Worm (Caenorhabditis elegans) whole organism, mixed stage, embryonic: ENCODE data around the gene F22F4.5.

ENCODE experiments used
- M03D4.4 ChIP-seq: sonication (generic microtip); optimal IDR thresholded peaks from 2 replicates; lab custom pipeline; 2017; ENCODE audit warnings: mild to moderate bottlenecking, missing genetic modification characterization, missing compliant biosample characterization
- bed-3 ChIP-seq: fragments of 200-800 bp; sonication (Bioruptor generic); optimal IDR thresholded peaks from 3 replicates; lab custom pipeline; 2018; ENCODE audit warnings: mild to moderate bottlenecking, missing genetic modification characterization, moderate library complexity, missing compliant biosample characterization
- blmp-1 ChIP-seq: fragments of 150-350 bp; optimal IDR thresholded peaks from 2 replicates; lab custom pipeline; 2014; ENCODE audit warnings: missing biosample characterization, missing genetic modification characterization
- ceh-39 ChIP-seq: fragments of 150-350 bp; optimal IDR thresholded peaks from 2 replicates; lab custom pipeline; 2014; ENCODE audit warnings: missing biosample characterization, missing genetic modification characterization
- ceh-43 ChIP-seq: fragments of 200-800 bp; sonication (Bioruptor generic); optimal IDR thresholded peaks from 2 replicates; lab custom pipeline; 2018; ENCODE audit warnings: mild to moderate bottlenecking, missing genetic modification characterization, moderate library complexity, missing compliant biosample characterization
- ceh-83 ChIP-seq: fragments of 200-800 bp; sonication (Bioruptor generic); optimal IDR thresholded peaks from 2 replicates; lab custom pipeline; 2018; ENCODE audit warnings: mild to moderate bottlenecking, missing genetic modification characterization, missing compliant biosample characterization
- ces-1 ChIP-seq: fragments of 150-350 bp; optimal IDR thresholded peaks from 2 replicates; lab custom pipeline; 2014; ENCODE audit warnings: missing biosample characterization, missing genetic modification reagents, missing genetic modification characterization
- cnd-1 ChIP-seq: fragments of 200-800 bp; sonication (Bioruptor generic); optimal IDR thresholded peaks from 2 replicates; lab custom pipeline; 2018; ENCODE audit warnings: mild to moderate bottlenecking, missing genetic modification characterization, missing compliant biosample characterization
- drap-1 ChIP-seq: fragments of 200-800 bp; sonication (Bioruptor generic); optimal IDR thresholded peaks from 3 replicates; lab custom pipeline; 2018; ENCODE audit warnings: mild to moderate bottlenecking, missing genetic modification characterization, missing compliant biosample characterization
- elt-1 ChIP-seq: sonication (generic microtip); optimal IDR thresholded peaks from 2 replicates; lab custom pipeline; 2017; ENCODE audit warnings: missing genetic modification characterization, mild to moderate bottlenecking, missing compliant biosample characterization, antibody characterized with exemption, moderate library complexity, borderline replicate concordance; ENCODE audit not compliant: insufficient read depth
- elt-3 ChIP-seq: fragments of 150-350 bp; optimal IDR thresholded peaks from 2 replicates; lab custom pipeline; 2014; ENCODE audit warnings: missing biosample characterization, missing genetic modification characterization
- flh-1 ChIP-seq: fragments of 200-800 bp; sonication (Bioruptor generic); optimal IDR thresholded peaks from 2 replicates; lab custom pipeline; 2018; ENCODE audit warnings: mild to moderate bottlenecking, missing genetic modification characterization, moderate library complexity, missing compliant biosample characterization
- ham-2 ChIP-seq: fragments of 200-800 bp; sonication (Bioruptor generic); optimal IDR thresholded peaks from 2 replicates; lab custom pipeline; 2018; ENCODE audit warnings: mild to moderate bottlenecking, missing genetic modification characterization, missing compliant biosample characterization
- hlh-1 ChIP-seq: fragments of 150-350 bp; optimal IDR thresholded peaks from 2 replicates; lab custom pipeline; 2014; ENCODE audit warnings: missing biosample characterization, missing genetic modification reagents, missing genetic modification characterization
- lin-13 ChIP-seq: fragments of 150-350 bp; optimal IDR thresholded peaks from 2 replicates; lab custom pipeline; 2014; ENCODE audit warnings: missing biosample characterization, missing genetic modification characterization
- lin-32 ChIP-seq: fragments of 200-800 bp; sonication (Bioruptor generic); optimal IDR thresholded peaks from 2 replicates; lab custom pipeline; 2018; ENCODE audit warnings: mild to moderate bottlenecking, missing genetic modification characterization, missing compliant biosample characterization
- lsy-2 ChIP-seq: fragments of 150-350 bp; optimal IDR thresholded peaks from 2 replicates; lab custom pipeline; 2014; ENCODE audit warnings: missing biosample characterization, missing genetic modification characterization
- mab-5 ChIP-seq: fragments of 150-350 bp; optimal IDR thresholded peaks from 2 replicates; lab custom pipeline; 2014; ENCODE audit warnings: missing biosample characterization, missing genetic modification characterization
- mep-1 ChIP-seq: fragments of 150-350 bp; optimal IDR thresholded peaks from 2 replicates; lab custom pipeline; 2017; ENCODE audit warnings: missing biosample characterization, missing genetic modification reagents, missing genetic modification characterization, inconsistent platforms
- mls-2 ChIP-seq: sonication (generic microtip); optimal IDR thresholded peaks from 2 replicates; lab custom pipeline; 2016; ENCODE audit warnings: mild to moderate bottlenecking, missing genetic modification characterization, moderate library complexity, missing compliant biosample characterization
- nhr-12 ChIP-seq: fragments of 150-350 bp; optimal IDR thresholded peaks from 2 replicates; lab custom pipeline; 2014; ENCODE audit warnings: missing biosample characterization, missing genetic modification characterization
- nhr-2 ChIP-seq: fragments of 150-350 bp; optimal IDR thresholded peaks from 2 replicates; lab custom pipeline; 2014; ENCODE audit warnings: missing biosample characterization, missing genetic modification characterization
- nhr-237 ChIP-seq: fragments of 150-350 bp; optimal IDR thresholded peaks from 2 replicates; lab custom pipeline; 2014; ENCODE audit warnings: missing biosample characterization, missing genetic modification characterization
- nhr-28 ChIP-seq: fragments of 150-350 bp; optimal IDR thresholded peaks from 2 replicates; lab custom pipeline; 2014; ENCODE audit warnings: missing biosample characterization, missing genetic modification characterization
- nhr-76 ChIP-seq: sonication (generic microtip); optimal IDR thresholded peaks from 2 replicates; lab custom pipeline; 2017; ENCODE audit warnings: missing biosample characterization, missing genetic modification characterization
- pha-4 ChIP-seq: fragments of 150-350 bp; optimal IDR thresholded peaks from 2 replicates; lab custom pipeline; 2018; ENCODE audit warnings: missing biosample characterization, missing genetic modification reagents, missing genetic modification characterization
- sem-2 ChIP-seq: fragments of 200-800 bp; sonication (Bioruptor generic); optimal IDR thresholded peaks from 2 replicates; lab custom pipeline; 2018; ENCODE audit warnings: mild to moderate bottlenecking, missing genetic modification characterization, missing compliant biosample characterization
- snpc-4 ChIP-seq: fragments of 150-350 bp; optimal IDR thresholded peaks from 2 replicates; lab custom pipeline; 2014; ENCODE audit warnings: missing biosample characterization, missing genetic modification characterization
- sptf-1 ChIP-seq: sonication (generic microtip); optimal IDR thresholded peaks from 2 replicates; lab custom pipeline; 2017; ENCODE audit warnings: mild to moderate bottlenecking, missing genetic modification characterization, moderate library complexity, missing compliant biosample characterization
- tbx-8 ChIP-seq: fragments of 200-800 bp; sonication (Bioruptor generic); optimal IDR thresholded peaks from 2 replicates; lab custom pipeline; 2018; ENCODE audit warnings: mild to moderate bottlenecking, missing genetic modification characterization, moderate library complexity, missing compliant biosample characterization
- unc-120 ChIP-seq: sonication (generic microtip); optimal IDR thresholded peaks from 2 replicates; lab custom pipeline; 2017; ENCODE audit warnings: missing genetic modification characterization, missing compliant biosample characterization; ENCODE audit not compliant: poor library complexity, severe bottlenecking
- unc-39 ChIP-seq: fragments of 150-350 bp; optimal IDR thresholded peaks from 2 replicates; lab custom pipeline; 2014; ENCODE audit warnings: missing biosample characterization, missing genetic modification characterization
- unc-62 ChIP-seq: fragments of 150-350 bp; optimal IDR thresholded peaks from 2 replicates; lab custom pipeline; 2014; ENCODE audit warnings: missing biosample characterization, missing genetic modification reagents, missing genetic modification characterization
- zip-8 ChIP-seq: fragments of 150-350 bp; optimal IDR thresholded peaks from 2 replicates; lab custom pipeline; 2014; ENCODE audit warnings: missing biosample characterization, missing genetic modification characterization
- ztf-11 ChIP-seq: fragments of 150-350 bp; optimal IDR thresholded peaks from 2 replicates; lab custom pipeline; 2014; ENCODE audit warnings: missing biosample characterization, missing genetic modification characterization

F22F4.5 gene

ce11 chrX:5987910-5988309 is 4.8 kb downstream of the F22F4.5 start:
- TF ChIP-seq tbx-8 (GFP tag; lab: Kevin White, UChicago), result no peak
- no peak for TF ChIP-seq sptf-1 (tag; lab: Kevin White, UChicago)
- no peak for TF ChIP-seq snpc-4 (tag; lab: Kevin White, UChicago)
- no peak for TF ChIP-seq bed-3 (GFP tag; lab: Kevin White, UChicago)

- no peak for TF ChIP-seq zip-8 (tag; lab: Kevin White, UChicago)
- no peak for TF ChIP-seq nhr-237
- TF ChIP-seq mab-5, result no peak
- no peak for TF ChIP-seq unc-62 (GFP tag; lab: Kevin White, UChicago)
- TF ChIP-seq lsy-2, result no peak
- no peak for TF ChIP-seq nhr-28
- TF ChIP-seq blmp-1, result no peak
- TF ChIP-seq elt-3, result no peak
- TF ChIP-seq hlh-1 (tag; lab: Kevin White, UChicago), result no peak
- TF ChIP-seq nhr-76, result no peak
- TF ChIP-seq elt-1 (tag; lab: Kevin White, UChicago), result no peak
- TF ChIP-seq ces-1 (GFP tag; lab: Kevin White, UChicago), result no peak
- no peak for TF ChIP-seq ham-2 (GFP tag; lab: Kevin White, UChicago)
- TF ChIP-seq ceh-83, result no peak
- no peak for TF ChIP-seq lin-32 (GFP tag; lab: Kevin White, UChicago)
- TF ChIP-seq cnd-1 (tag; lab: Kevin White, UChicago), result no peak
- no peak for TF ChIP-seq ceh-43 (GFP tag; lab: Kevin White, UChicago)
- TF ChIP-seq lin-13 (tag; lab: Kevin White, UChicago), result no peak
- TF ChIP-seq sem-2 (GFP tag; lab: Kevin White, UChicago), result no peak
- TF ChIP-seq pha-4 (tag; lab: Kevin White, UChicago), result no peak
Observed at ce11 chrX:5985720-5986119, 7.0 kb downstream of the F22F4.5 start.

- no peak for TF ChIP-seq ceh-39 (tag; lab: Kevin White, UChicago)
- TF ChIP-seq blmp-1, result no peak
- TF ChIP-seq cnd-1 (tag; lab: Kevin White, UChicago), result no peak
- TF ChIP-seq hlh-1 (tag; lab: Kevin White, UChicago), result peak; percentile 80
- peak; percentile 80 for TF ChIP-seq unc-120 (tag; lab: Kevin White, UChicago)
- TF ChIP-seq unc-39 (tag; lab: Kevin White, UChicago), result no peak
- TF ChIP-seq pha-4 (tag; lab: Kevin White, UChicago), result peak; percentile 33
- TF ChIP-seq tbx-8 (GFP tag; lab: Kevin White, UChicago), result no peak
- no peak for TF ChIP-seq lin-32 (GFP tag; lab: Kevin White, UChicago)
- TF ChIP-seq nhr-28, result no peak
- peak; percentile 51 for TF ChIP-seq lsy-2
- TF ChIP-seq ceh-83, result no peak
- TF ChIP-seq snpc-4 (tag; lab: Kevin White, UChicago), result no peak
- TF ChIP-seq elt-3, result no peak
- TF ChIP-seq zip-8 (tag; lab: Kevin White, UChicago), result no peak
- TF ChIP-seq elt-1 (tag; lab: Kevin White, UChicago), result no peak
- no peak for TF ChIP-seq M03D4.4 (tag; lab: Kevin White, UChicago)
- no peak for TF ChIP-seq nhr-2
- TF ChIP-seq unc-62 (GFP tag; lab: Kevin White, UChicago), result peak; percentile 55
- TF ChIP-seq mab-5, result no peak
- TF ChIP-seq sptf-1 (tag; lab: Kevin White, UChicago), result peak; percentile 75
- TF ChIP-seq mls-2 (tag; lab: Kevin White, UChicago), result peak; percentile 76
- TF ChIP-seq lin-13 (tag; lab: Kevin White, UChicago), result peak; percentile 51
- TF ChIP-seq ztf-11 (tag; lab: Kevin White, UChicago), result no peak
- no peak for TF ChIP-seq nhr-76
- no peak for TF ChIP-seq flh-1 (GFP tag; lab: Kevin White, UChicago)
- TF ChIP-seq ham-2 (GFP tag; lab: Kevin White, UChicago), result peak; percentile 95
- TF ChIP-seq nhr-237, result peak; percentile 85
- TF ChIP-seq mep-1 (tag; lab: Kevin White, UChicago), result peak; percentile 85
- TF ChIP-seq bed-3 (GFP tag; lab: Kevin White, UChicago), result no peak
- TF ChIP-seq ceh-43 (GFP tag; lab: Kevin White, UChicago), result no peak
- TF ChIP-seq ces-1 (GFP tag; lab: Kevin White, UChicago), result peak; percentile 70
- peak; percentile 62 for TF ChIP-seq drap-1
- no peak for TF ChIP-seq sem-2 (GFP tag; lab: Kevin White, UChicago)
- TF ChIP-seq nhr-12 (tag; lab: Kevin White, UChicago), result peak; percentile 11
Observed at ce11 chrX:5984581-5985039, 8.1 kb downstream of the F22F4.5 start, which contains the start of gene klp-13. Gene klp-13, plus strand, starts transcription at chrX:5984989.
